Worm (Caenorhabditis elegans): Measurements from ENCODE around the gene F26C11.4.

The F26C11.4 gene

ce11 chrII:9931476-9931875, 15.4 kb upstream of the F26C11.4 start, which contains the start of gene pho-11:
Gene pho-11 (plus strand): TSS chrII:9931849.
- TF ChIP-seq dmd-6 (GFP tag; IDR thresholded peaks at IDR 0.05) (peak; percentile 27; the same call in 1 of the 2 replicates), pha-4 (GFP tag; IDR thresholded peaks at IDR 0.05) (no peak), pha-4 (tag; optimal IDR thresholded peaks at IDR 0.05) (no peak), hlh-11 (tag; optimal IDR thresholded peaks at IDR 0.05) (peak; percentile 10), dve-1 (tag; optimal IDR thresholded peaks at IDR 0.05; ENCODE audit: insufficient read depth) (peak; percentile 76), daf-16 (GFP tag; optimal IDR thresholded peaks at IDR 0.05) (no peak), daf-16 (tag; optimal IDR thresholded peaks at IDR 0.05) (peak; percentile 88), snpc-1.2 (GFP tag; IDR thresholded peaks at IDR 0.05) (no peak), nhr-102 (tag; optimal IDR thresholded peaks at IDR 0.05) (no peak), ceh-62 (tag; optimal IDR thresholded peaks at IDR 0.05) (no peak), daf-8 (GFP tag; IDR thresholded peaks at IDR 0.05) (no peak), lin-15B (tag; optimal IDR thresholded peaks at IDR 0.05) (no peak), php-3 (GFP tag; IDR thresholded peaks at IDR 0.05) (peak; percentile 90), pqm-1 (tag; optimal IDR thresholded peaks at IDR 0.05) (peak; percentile 6), lir-3 (tag; optimal IDR thresholded peaks at IDR 0.05) (no peak), egl-43 (GFP tag; IDR thresholded peaks at IDR 0.05) (no peak), cey-2 (tag; optimal IDR thresholded peaks at IDR 0.05; ENCODE audit: borderline replicate concordance, insufficient read depth) (no peak)

- TF ChIP-seq nhr-48 (tag; optimal IDR thresholded peaks at IDR 0.05) (no peak), egl-43 (GFP tag; IDR thresholded peaks at IDR 0.05) (no peak), dve-1 (tag; optimal IDR thresholded peaks at IDR 0.05; ENCODE audit: insufficient read depth) (peak; percentile 14), fos-1 (tag; optimal IDR thresholded peaks at IDR 0.05) (no peak), zag-1 (tag; optimal IDR thresholded peaks at IDR 0.05) (no peak), nhr-28 (tag; optimal IDR thresholded peaks at IDR 0.05) (no peak), zfp-2 (tag; optimal IDR thresholded peaks at IDR 0.05) (no peak), unc-62 (GFP tag; optimal IDR thresholded peaks at IDR 0.05 in 1 of 2) (no peak), unc-62 (tag; optimal IDR thresholded peaks at IDR 0.05) (no peak), Y5F2A.4 (GFP tag; optimal IDR thresholded peaks at IDR 0.05) (no peak), aly-2 (tag; optimal IDR thresholded peaks at IDR 0.05) (no peak), unc-130 (GFP tag; optimal IDR thresholded peaks at IDR 0.05) (peak; percentile 21), Y75B8A.6 (GFP tag; IDR thresholded peaks at IDR 0.05) (no peak), nhr-111 (GFP tag; optimal IDR thresholded peaks at IDR 0.05) (no peak), nhr-102 (tag; optimal IDR thresholded peaks at IDR 0.05) (no peak), F49E8.2 (tag; optimal IDR thresholded peaks at IDR 0.05; ENCODE audit: borderline replicate concordance) (no peak), snpc-4 (tag; optimal IDR thresholded peaks at IDR 0.05) (no peak), Y48G9A.11 (GFP tag; IDR thresholded peaks at IDR 0.05) (no peak), ama-1 (optimal IDR thresholded peaks at IDR 0.05) (no peak), ctbp-1 (GFP tag; IDR thresholded peaks at IDR 0.05) (no peak), fkh-10 (GFP tag; optimal IDR thresholded peaks at IDR 0.05) (no peak), F44E2.7 (GFP tag; IDR thresholded peaks at IDR 0.05) (no peak), snpc-1.2 (GFP tag; IDR thresholded peaks at IDR 0.05) (no peak), ceh-28 (tag; optimal IDR thresholded peaks at IDR 0.05) (no peak), nhr-42 (GFP tag; IDR thresholded peaks at IDR 0.05) (no peak), tag-97 (GFP tag; IDR thresholded peaks at IDR 0.05) (no peak), lin-13 (GFP tag; optimal IDR thresholded peaks at IDR 0.05) (no peak), saeg-2 (GFP tag; IDR thresholded peaks at IDR 0.05) (no peak), T26A8.4 (GFP tag; IDR thresholded peaks at IDR 0.05) (no peak), mes-2 (tag; optimal IDR thresholded peaks at IDR 0.05; ENCODE audit: poor library complexity, severe bottlenecking) (peak; percentile 87), set-16 (GFP tag; IDR thresholded peaks at IDR 0.05) (no peak), pha-4 (GFP tag; IDR thresholded peaks at IDR 0.05) (no peak), pha-4 (tag; optimal IDR thresholded peaks at IDR 0.05) (no peak), tra-1 (GFP tag; IDR thresholded peaks at IDR 0.05) (0 out of 2 replicates have a peak, but pooled peaks have one; percentile 32), zip-11 (GFP tag; IDR thresholded peaks at IDR 0.05) (no peak), duxl-1 (tag; optimal IDR thresholded peaks at IDR 0.05; ENCODE audit: poor library complexity) (peak; percentile 30), gei-8 (GFP tag; optimal IDR thresholded peaks at IDR 0.05) (no peak), daf-8 (GFP tag; IDR thresholded peaks at IDR 0.05) (no peak), ztf-7 (tag; optimal IDR thresholded peaks at IDR 0.05) (no peak), nhr-76 (tag; optimal IDR thresholded peaks at IDR 0.05) (no peak), lin-38 (GFP tag; IDR thresholded peaks at IDR 0.05) (peak; percentile 38)
Measured at ce11 chrII:9931012-9931411, 14.9 kb upstream of the F26C11.4 start.
